Fruit fly (Drosophila melanogaster): ENCODE measurements around the gene Flad2.

Gene Flad2

DNA sequence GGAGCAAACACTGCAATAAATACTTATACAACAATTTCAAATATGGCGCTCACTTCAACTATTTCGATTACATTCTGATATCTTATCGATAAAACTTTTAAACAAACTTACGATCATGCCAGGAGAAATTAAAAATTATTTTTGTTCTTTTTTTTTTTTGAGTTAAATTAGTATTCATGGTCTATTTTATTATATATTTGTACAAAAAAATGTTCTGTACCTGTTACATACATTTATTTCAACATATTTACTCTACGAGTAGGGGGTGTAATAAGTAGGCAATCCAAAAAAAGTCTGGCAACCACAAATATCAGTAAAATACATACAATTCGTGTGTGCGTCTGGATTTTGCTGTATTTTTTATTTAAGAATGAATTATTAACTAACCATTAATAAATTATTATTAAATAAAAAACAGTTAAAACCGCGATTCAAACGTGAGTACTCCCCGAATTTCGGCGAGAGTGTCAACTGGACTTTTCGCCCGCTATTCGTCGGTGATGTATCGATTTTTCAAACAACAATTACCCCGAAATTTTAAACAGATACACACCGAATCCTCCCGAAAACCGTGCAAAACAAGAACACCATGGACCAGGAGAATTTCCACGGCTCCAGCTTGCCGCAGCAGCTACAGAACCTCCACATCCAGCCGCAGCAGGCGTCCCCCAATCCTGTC is 29.8 kb upstream of the Flad2 start, which contains the start of gene loqs:
TSS of gene loqs (plus strand) at position 302 of the 679 bp plus-strand sequence.
- TF ChIP-seq CG32264 (GFP tag; optimal IDR thresholded peaks at IDR 0.05) (no peak), tai (GFP tag; optimal IDR thresholded peaks at IDR 0.05) (no peak), h (GFP tag; optimal IDR thresholded peaks at IDR 0.05) (no peak), sv (GFP tag; optimal IDR thresholded peaks at IDR 0.05) (no peak), dsf (GFP tag; optimal IDR thresholded peaks at IDR 0.05; ENCODE audit: borderline replicate concordance) (no peak), GATAd (GFP tag; optimal IDR thresholded peaks at IDR 0.05) (no peak), Rel (GFP tag; optimal IDR thresholded peaks at IDR 0.05) (no peak), Rel (tag; optimal IDR thresholded peaks at IDR 0.05) (peak; percentile 20), Sp1 (GFP tag; optimal IDR thresholded peaks at IDR 0.05) (no peak), ey (GFP tag; optimal IDR thresholded peaks at IDR 0.05) (no peak), brk (GFP tag; optimal IDR thresholded peaks at IDR 0.05) (no peak), Abd-B (GFP tag; optimal IDR thresholded peaks at IDR 0.05) (no peak), pan (optimal IDR thresholded peaks at IDR 0.05) (no peak), sage (GFP tag; optimal IDR thresholded peaks at IDR 0.05) (no peak), woc (GFP tag; optimal IDR thresholded peaks at IDR 0.05) (peak; percentile 34), Hnf4 (GFP tag; optimal IDR thresholded peaks at IDR 0.05) (no peak), Vsx2 (GFP tag; optimal IDR thresholded peaks at IDR 0.05; ENCODE audit: partially characterized antibody) (no peak), Dfd (GFP tag; optimal IDR thresholded peaks at IDR 0.05) (no peak), HLH106 (tag; optimal IDR thresholded peaks at IDR 0.05) (no peak), usp (GFP tag; optimal IDR thresholded peaks at IDR 0.05) (no peak), jim (GFP tag; optimal IDR thresholded peaks at IDR 0.05) (no peak), CrebA (GFP tag; optimal IDR thresholded peaks at IDR 0.05; ENCODE audit: borderline replicate concordance) (no peak), lola (GFP tag; optimal IDR thresholded peaks at IDR 0.05) (no peak), Jra (GFP tag; optimal IDR thresholded peaks at IDR 0.05) (no peak), foxo (GFP tag; optimal IDR thresholded peaks at IDR 0.05) (peak in 1 of 2 experiments; percentile 28)

DNA sequence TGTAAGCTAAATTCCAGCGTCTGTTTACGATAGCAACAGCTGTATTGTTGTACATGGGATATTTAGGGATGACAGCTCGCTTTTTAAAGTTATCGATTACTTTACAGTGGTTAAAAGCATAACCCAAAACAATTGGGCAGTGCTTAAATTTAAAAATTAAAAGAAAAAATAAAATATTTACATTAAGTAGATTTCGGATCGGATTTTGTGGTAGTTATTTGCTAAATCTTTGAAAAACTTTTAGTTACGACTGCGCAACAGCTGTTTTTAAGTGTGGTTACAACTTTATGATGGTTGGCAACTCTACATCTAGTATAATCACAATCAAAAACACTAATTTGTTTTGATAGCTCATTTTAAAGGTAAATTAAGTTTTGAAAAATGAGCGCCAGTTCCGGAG is 25.1 kb upstream of the Flad2 start, which contains the start of the genes Ing5 and CG7099:
TSS of gene Ing5 (minus strand) at position 58 of the 400 bp plus-strand sequence.
TSS of gene CG7099 (plus strand) at position 317 of the 400 bp plus-strand sequence.
- TF ChIP-seq woc (GFP tag; optimal IDR thresholded peaks at IDR 0.05) (peak; percentile 91), Hnf4 (GFP tag; optimal IDR thresholded peaks at IDR 0.05) (peak; percentile 96), Dif (GFP tag; optimal IDR thresholded peaks at IDR 0.05; ENCODE audit: partially characterized antibody) (no peak), HLH106 (tag; optimal IDR thresholded peaks at IDR 0.05) (peak; percentile 97), sage (GFP tag; optimal IDR thresholded peaks at IDR 0.05) (peak; percentile 90), brk (GFP tag; optimal IDR thresholded peaks at IDR 0.05) (no peak), Abd-B (GFP tag; optimal IDR thresholded peaks at IDR 0.05) (no peak), Sp1 (GFP tag; optimal IDR thresholded peaks at IDR 0.05) (peak; percentile 92), lola (GFP tag; optimal IDR thresholded peaks at IDR 0.05) (no peak), dl (GFP tag; optimal IDR thresholded peaks at IDR 0.05; ENCODE audit: insufficient read depth in 1 of 2, partially characterized antibody in 2 of 2) (no peak), Dfd (GFP tag; optimal IDR thresholded peaks at IDR 0.05) (no peak), psq (GFP tag; optimal IDR thresholded peaks at IDR 0.05) (peak; percentile 93), CG9705 (GFP tag; optimal IDR thresholded peaks at IDR 0.05) (peak; percentile 93), tai (GFP tag; optimal IDR thresholded peaks at IDR 0.05) (no peak), Myc (optimal IDR thresholded peaks at IDR 0.05) (no peak), h (GFP tag; optimal IDR thresholded peaks at IDR 0.05) (peak; percentile 97), sv (GFP tag; optimal IDR thresholded peaks at IDR 0.05) (peak; percentile 97), br (GFP tag; optimal IDR thresholded peaks at IDR 0.05) (peak; percentile 94), ey (GFP tag; optimal IDR thresholded peaks at IDR 0.05) (peak; percentile 93), dsf (GFP tag; optimal IDR thresholded peaks at IDR 0.05; ENCODE audit: borderline replicate concordance) (peak; percentile 92), Hr83 (GFP tag; optimal IDR thresholded peaks at IDR 0.05; ENCODE audit: poor library complexity, severe bottlenecking) (peak; percentile 92), N (GFP tag; optimal IDR thresholded peaks at IDR 0.05) (no peak), fru (GFP tag; optimal IDR thresholded peaks at IDR 0.05) (peak; percentile 94), Hr78 (GFP tag; optimal IDR thresholded peaks at IDR 0.05) (no peak), Jra (GFP tag; optimal IDR thresholded peaks at IDR 0.05) (peak; percentile 90), jim (GFP tag; optimal IDR thresholded peaks at IDR 0.05) (peak; percentile 78), Vsx2 (GFP tag; optimal IDR thresholded peaks at IDR 0.05; ENCODE audit: partially characterized antibody) (no peak), OdsH (GFP tag; optimal IDR thresholded peaks at IDR 0.05) (peak; percentile 95), usp (GFP tag; optimal IDR thresholded peaks at IDR 0.05) (no peak), pan (optimal IDR thresholded peaks at IDR 0.05) (no peak), Rel (GFP tag; optimal IDR thresholded peaks at IDR 0.05) (peak; percentile 80), Rel (tag; optimal IDR thresholded peaks at IDR 0.05) (peak; percentile 74), dmrt93B (GFP tag; optimal IDR thresholded peaks at IDR 0.05) (peak; percentile 90), rgr (GFP tag; optimal IDR thresholded peaks at IDR 0.05) (peak; percentile 98), foxo (GFP tag; optimal IDR thresholded peaks at IDR 0.05) (peak; percentile 70 to 98), CG32264 (GFP tag; optimal IDR thresholded peaks at IDR 0.05) (peak; percentile 63), Mio (GFP tag; optimal IDR thresholded peaks at IDR 0.05) (peak; percentile 62), GATAd (GFP tag; optimal IDR thresholded peaks at IDR 0.05) (peak; percentile 92), CrebA (GFP tag; optimal IDR thresholded peaks at IDR 0.05; ENCODE audit: borderline replicate concordance) (no peak)
